Worm (Caenorhabditis elegans): ENCODE measurements around the gene pals-26.

DNA sequence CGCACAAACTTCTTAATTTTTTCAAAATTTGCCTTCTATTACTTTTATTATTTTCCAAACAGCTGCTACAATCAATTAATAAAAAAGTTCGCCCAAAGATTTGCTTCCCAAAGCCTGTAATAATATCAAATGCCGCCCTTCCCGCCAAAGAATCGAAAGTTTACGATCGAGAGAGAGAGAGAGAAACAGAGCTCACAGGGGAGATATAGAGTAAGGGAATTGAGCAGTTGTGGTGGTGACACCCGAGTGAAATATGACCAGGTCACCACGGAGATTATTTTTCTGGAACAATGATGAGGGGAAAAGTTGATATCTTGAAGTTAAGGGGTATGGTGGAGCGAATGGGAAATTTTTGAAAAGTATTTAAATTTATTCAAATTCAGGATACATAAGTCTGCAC, 15.1 kb upstream of the pals-26 start:
- TF ChIP-seq lsl-1 (GFP tag; optimal IDR thresholded peaks at IDR 0.05) (no peak), attf-6 (GFP tag; IDR thresholded peaks at IDR 0.05) (no peak), unc-130 (GFP tag; optimal IDR thresholded peaks at IDR 0.05) (no peak), B0019.2 (GFP tag; conservative IDR thresholded peaks at IDR 0.05) (no peak), rcor-1 (GFP tag; IDR thresholded peaks at IDR 0.05) (no peak), zim-3 (tag; optimal IDR thresholded peaks at IDR 0.05) (no peak), sptf-2 (GFP tag; optimal IDR thresholded peaks at IDR 0.05) (no peak), ztf-22 (GFP tag; optimal IDR thresholded peaks at IDR 0.05) (no peak), bed-1 (GFP tag; IDR thresholded peaks at IDR 0.05) (no peak), K12H6.12 (tag; optimal IDR thresholded peaks at IDR 0.05) (no peak), pha-4 (tag; optimal IDR thresholded peaks at IDR 0.05) (no peak), snpc-4 (GFP tag; optimal IDR thresholded peaks at IDR 0.05) (no peak), snpc-4 (tag; optimal IDR thresholded peaks at IDR 0.05) (no peak), aptf-2 (GFP tag; conservative IDR thresholded peaks at IDR 0.05) (no peak), xnd-1 (tag; optimal IDR thresholded peaks at IDR 0.05) (no peak)

Measured in whole organism, young adult.